In the genomic region with DNA sequence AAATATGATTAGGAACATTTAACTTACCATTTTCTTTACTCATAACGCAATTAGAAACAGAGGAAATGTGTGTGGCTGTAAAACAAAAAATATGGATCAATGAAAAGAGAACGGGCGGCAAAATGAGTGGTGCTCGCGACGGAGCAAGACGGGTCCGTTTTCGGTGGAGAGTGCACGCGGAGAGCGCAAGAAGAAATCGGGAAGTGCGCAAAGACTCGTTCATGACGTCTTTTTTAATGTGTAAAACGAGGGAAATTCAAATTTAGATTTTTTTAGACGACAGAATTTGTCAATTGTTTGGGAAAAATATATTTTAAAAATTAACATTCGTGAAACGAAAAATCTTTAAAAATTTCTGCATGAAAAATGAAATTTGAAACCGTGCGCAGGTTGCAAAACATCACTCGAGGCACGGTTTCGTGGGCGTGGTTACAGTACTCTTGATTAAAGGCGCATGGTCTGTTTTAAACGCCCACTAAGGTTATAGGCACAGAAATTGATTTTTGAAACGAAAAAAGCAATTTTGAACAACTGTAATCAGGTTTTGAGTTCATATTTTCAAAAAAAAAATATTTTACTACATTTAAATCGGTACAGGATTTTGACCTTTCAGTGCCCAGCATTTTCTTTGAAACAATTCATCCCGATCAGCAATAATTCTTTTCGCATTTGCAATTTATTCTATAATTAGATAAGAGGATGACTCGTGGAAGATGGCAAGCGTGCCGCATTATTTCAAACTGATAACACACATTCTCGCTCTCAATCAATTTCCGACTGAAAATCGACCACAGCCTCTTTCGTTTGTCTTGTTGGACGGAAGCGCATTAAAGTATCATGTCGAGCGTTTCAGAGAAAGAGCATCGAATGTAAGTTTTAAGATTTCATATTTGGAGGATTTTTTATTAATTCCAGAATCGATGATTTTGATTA, we compare ENCODE assay signal across 3 worm cellular contexts.
A peak's percentile ranks its signal among the peaks of the same experiment; 100 is the strongest.
TF ChIP-seq lines count a peak whose summit lies in the region.

Gene szy-20 (minus strand): TSS at position 83 of the 933 bp plus-strand sequence.
Gene C18E9.5 (plus strand): TSS at position 730 of the 933 bp plus-strand sequence.

TF ChIP-seq in whole organism, L1 larva, 84 proteins besides CTCF, POLR2A, EP300 and RAD21 (continued from another document and continues in another):
- peak; percentile 66 for TF ChIP-seq pax-3 (tag; optimal IDR thresholded peaks at IDR 0.05; lab: Kevin White, UChicago)
- TF ChIP-seq skn-1 (tag; optimal IDR thresholded peaks at IDR 0.05; lab: Kevin White, UChicago), result peak; percentile 47
- TF ChIP-seq ceh-88 (GFP tag; IDR thresholded peaks at IDR 0.05; lab: Robert Waterston, UW), result peak; percentile 77
- TF ChIP-seq hpl-2 (GFP tag; optimal IDR thresholded peaks at IDR 0.05; lab: Kevin White, UChicago), result peak; percentile 20
- peak; percentile 58 for TF ChIP-seq elt-2 (tag; optimal IDR thresholded peaks at IDR 0.05; lab: Kevin White, UChicago)
- peak; percentile 93 for TF ChIP-seq nhr-47 (tag; optimal IDR thresholded peaks at IDR 0.05; lab: Kevin White, UChicago)
- TF ChIP-seq nhr-71 (tag; optimal IDR thresholded peaks at IDR 0.05; lab: Kevin White, UChicago), result peak; percentile 93
- TF ChIP-seq egl-27 (tag; optimal IDR thresholded peaks at IDR 0.05; lab: Kevin White, UChicago), result no peak
- TF ChIP-seq lin-15B (tag; optimal IDR thresholded peaks at IDR 0.05; lab: Kevin White, UChicago), result peak; percentile 72
- no peak for TF ChIP-seq Y116A8C.19 (tag; optimal IDR thresholded peaks at IDR 0.05; lab: Kevin White, UChicago; ENCODE audit: borderline replicate concordance)
- no peak for TF ChIP-seq nhr-84 (tag; optimal IDR thresholded peaks at IDR 0.05; lab: Kevin White, UChicago)
- no peak for TF ChIP-seq hlh-4 (tag; optimal IDR thresholded peaks at IDR 0.05; lab: Kevin White, UChicago)
- TF ChIP-seq xbp-1 (tag; optimal IDR thresholded peaks at IDR 0.05; lab: Kevin White, UChicago), result peak; percentile 84
- peak; percentile 70 for TF ChIP-seq F16B12.6 (tag; optimal IDR thresholded peaks at IDR 0.05; lab: Kevin White, UChicago)
- peak; percentile 54 for TF ChIP-seq nhr-77 (tag; optimal IDR thresholded peaks at IDR 0.05; lab: Kevin White, UChicago)
- peak; percentile 14 for TF ChIP-seq ztf-4 (tag; optimal IDR thresholded peaks at IDR 0.05; lab: Kevin White, UChicago)
- TF ChIP-seq nhr-19 (GFP tag; conservative IDR thresholded peaks at IDR 0.05; lab: Robert Waterston, UW), result peak; percentile 88
- peak in 2 of 6 experiments; percentile 2 to 46 for TF ChIP-seq elt-3 (tag; optimal IDR thresholded peaks at IDR 0.05; lab: Kevin White, UChicago)
- no peak for TF ChIP-seq ceh-63 (GFP tag; optimal IDR thresholded peaks at IDR 0.05; lab: Kevin White, UChicago)
- peak; percentile 82 for TF ChIP-seq lin-13 (GFP tag; optimal IDR thresholded peaks at IDR 0.05; lab: Kevin White, UChicago)
- no peak for TF ChIP-seq ets-5 (GFP tag; IDR thresholded peaks at IDR 0.05; lab: Robert Waterston, UW)
- TF ChIP-seq nhr-85 (tag; lab: Kevin White, UChicago), result peak; percentile 88
- peak; percentile 62; the same call in 1 of the 2 replicates for TF ChIP-seq mab-9 (GFP tag; IDR thresholded peaks at IDR 0.05; lab: Robert Waterston, UW)
- peak; percentile 36 for TF ChIP-seq lir-3 (tag; optimal IDR thresholded peaks at IDR 0.05; lab: Kevin White, UChicago; ENCODE audit: poor library complexity)
- TF ChIP-seq hlh-17 (GFP tag; optimal IDR thresholded peaks at IDR 0.05; lab: Kevin White, UChicago; ENCODE audit: borderline replicate concordance), result no peak
- no peak for TF ChIP-seq mef-2 (tag; optimal IDR thresholded peaks at IDR 0.05; lab: Kevin White, UChicago)
- peak; percentile 89 for TF ChIP-seq snu-23 (GFP tag; optimal IDR thresholded peaks at IDR 0.05; lab: Kevin White, UChicago)
- TF ChIP-seq nhr-90 (tag; optimal IDR thresholded peaks at IDR 0.05; lab: Kevin White, UChicago; ENCODE audit: poor library complexity), result peak; percentile 80
- peak; percentile 75 for TF ChIP-seq C04F5.9 (tag; optimal IDR thresholded peaks at IDR 0.05; lab: Kevin White, UChicago)
- peak; percentile 87 for TF ChIP-seq unc-86 (tag; optimal IDR thresholded peaks at IDR 0.05; lab: Kevin White, UChicago)
- TF ChIP-seq aha-1 (tag; optimal IDR thresholded peaks at IDR 0.05; lab: Kevin White, UChicago), result no peak
- TF ChIP-seq isw-1 (GFP tag; IDR thresholded peaks at IDR 0.05; lab: Robert Waterston, UW), result peak; percentile 87
- no peak for TF ChIP-seq alr-1 (tag; optimal IDR thresholded peaks at IDR 0.05; lab: Kevin White, UChicago; ENCODE audit: borderline replicate concordance)
- TF ChIP-seq ceh-82 (tag; optimal IDR thresholded peaks at IDR 0.05; lab: Kevin White, UChicago), result peak; percentile 76 to 92 (median 80)
- no peak for TF ChIP-seq nhr-12 (tag; optimal IDR thresholded peaks at IDR 0.05; lab: Kevin White, UChicago)
- TF ChIP-seq nhr-20 (tag; optimal IDR thresholded peaks at IDR 0.05; lab: Kevin White, UChicago), result peak; percentile 87
- peak; percentile 92 for TF ChIP-seq dsc-1 (tag; optimal IDR thresholded peaks at IDR 0.05; lab: Kevin White, UChicago)
- no peak for TF ChIP-seq ama-1 (optimal IDR thresholded peaks at IDR 0.05; lab: Kevin White, UChicago)

TF ChIP-seq in whole organism, L3 larva, 47 proteins besides CTCF, POLR2A, EP300 and RAD21 (continued from another document):
- TF ChIP-seq aly-2 (tag; optimal IDR thresholded peaks at IDR 0.05; lab: Kevin White, UChicago) (no peak), nhr-25 (tag; optimal IDR thresholded peaks at IDR 0.05; lab: Kevin White, UChicago) (peak; percentile 27), nhr-11 (tag; optimal IDR thresholded peaks at IDR 0.05; lab: Kevin White, UChicago) (no peak), fkh-10 (GFP tag; optimal IDR thresholded peaks at IDR 0.05; lab: Kevin White, UChicago) (peak; percentile 52), nhr-43 (tag; optimal IDR thresholded peaks at IDR 0.05; lab: Kevin White, UChicago; ENCODE audit: poor library complexity, severe bottlenecking) (peak; percentile 65), fkh-2 (tag; optimal IDR thresholded peaks at IDR 0.05; lab: Kevin White, UChicago) (no peak), ztf-4 (tag; optimal IDR thresholded peaks at IDR 0.05; lab: Kevin White, UChicago) (no peak), ZK546.5 (tag; optimal IDR thresholded peaks at IDR 0.05; lab: Kevin White, UChicago) (no peak), lsy-12 (tag; optimal IDR thresholded peaks at IDR 0.05; lab: Kevin White, UChicago) (peak; percentile 57), R02D3.7 (tag; optimal IDR thresholded peaks at IDR 0.05; lab: Kevin White, UChicago) (peak; percentile 82), nhr-23 (tag; optimal IDR thresholded peaks at IDR 0.05; lab: Kevin White, UChicago) (peak; percentile 71), ceh-16 (tag; optimal IDR thresholded peaks at IDR 0.05; lab: Kevin White, UChicago) (no peak), pha-4 (tag; optimal IDR thresholded peaks at IDR 0.05; lab: Kevin White, UChicago) (peak; percentile 78), ztf-11 (tag; optimal IDR thresholded peaks at IDR 0.05; lab: Kevin White, UChicago) (no peak), ceh-28 (tag; optimal IDR thresholded peaks at IDR 0.05; lab: Kevin White, UChicago) (peak; percentile 60), ceh-82 (tag; optimal IDR thresholded peaks at IDR 0.05; lab: Kevin White, UChicago) (peak; percentile 52), mml-1 (tag; optimal IDR thresholded peaks at IDR 0.05; lab: Kevin White, UChicago) (no peak), nhr-237 (tag; optimal IDR thresholded peaks at IDR 0.05; lab: Kevin White, UChicago) (no peak), skn-1 (tag; optimal IDR thresholded peaks at IDR 0.05; lab: Kevin White, UChicago) (peak; percentile 18), eor-1 (tag; optimal IDR thresholded peaks at IDR 0.05; lab: Kevin White, UChicago) (no peak), daf-12 (tag; optimal IDR thresholded peaks at IDR 0.05; lab: Kevin White, UChicago) (no peak), jun-1 (tag; optimal IDR thresholded peaks at IDR 0.05; lab: Kevin White, UChicago) (peak; percentile 71), snpc-4 (tag; optimal IDR thresholded peaks at IDR 0.05; lab: Kevin White, UChicago) (peak; percentile 59), tbx-2 (tag; optimal IDR thresholded peaks at IDR 0.05; lab: Kevin White, UChicago) (peak; percentile 64), nhr-77 (tag; optimal IDR thresholded peaks at IDR 0.05; lab: Kevin White, UChicago) (peak; percentile 33), elt-2 (tag; optimal IDR thresholded peaks at IDR 0.05; lab: Kevin White, UChicago) (peak; percentile 76)

TF ChIP-seq in whole organism, young adult, 124 proteins besides CTCF, POLR2A, EP300 and RAD21 (continued from another document and continues in another):
- no peak for TF ChIP-seq nfya-1 (tag; optimal IDR thresholded peaks at IDR 0.05; lab: Kevin White, UChicago; ENCODE audit: borderline replicate concordance, insufficient read depth)
- no peak for TF ChIP-seq ztf-6 (GFP tag; IDR thresholded peaks at IDR 0.05; lab: Robert Waterston, UW)
- TF ChIP-seq F22D6.2 (tag; optimal IDR thresholded peaks at IDR 0.05; lab: Kevin White, UChicago), result no peak
- peak; percentile 71 for TF ChIP-seq lin-40 (tag; optimal IDR thresholded peaks at IDR 0.05; lab: Kevin White, UChicago)
- peak; percentile 10 for TF ChIP-seq tbp1 (GFP tag; optimal IDR thresholded peaks at IDR 0.05; lab: Kevin White, UChicago)
- peak; percentile 66 for TF ChIP-seq F33H1.4 (GFP tag; IDR thresholded peaks at IDR 0.05; lab: Robert Waterston, UW)
- TF ChIP-seq ceh-79 (tag; optimal IDR thresholded peaks at IDR 0.05; lab: Kevin White, UChicago), result no peak
- no peak for TF ChIP-seq Y53G8AR.9 (GFP tag; conservative IDR thresholded peaks at IDR 0.05; lab: Robert Waterston, UW)
- TF ChIP-seq ceh-91 (GFP tag; IDR thresholded peaks at IDR 0.05; lab: Robert Waterston, UW), result peak; percentile 58
- no peak for TF ChIP-seq attf-6 (GFP tag; IDR thresholded peaks at IDR 0.05; lab: Robert Waterston, UW)
- peak; percentile 79 for TF ChIP-seq F49E8.2 (tag; optimal IDR thresholded peaks at IDR 0.05; lab: Kevin White, UChicago; ENCODE audit: insufficient read depth)
- TF ChIP-seq unc-130 (GFP tag; optimal IDR thresholded peaks at IDR 0.05; lab: Kevin White, UChicago), result peak; percentile 15
- no peak for TF ChIP-seq aptf-3 (GFP tag; IDR thresholded peaks at IDR 0.05; lab: Robert Waterston, UW)
- no peak for TF ChIP-seq hlh-12 (tag; optimal IDR thresholded peaks at IDR 0.05; lab: Kevin White, UChicago)
- peak; percentile 96 for TF ChIP-seq lsl-1 (GFP tag; optimal IDR thresholded peaks at IDR 0.05; lab: Kevin White, UChicago)
- TF ChIP-seq F10E7.11 (tag; optimal IDR thresholded peaks at IDR 0.05; lab: Kevin White, UChicago), result no peak
- no peak for TF ChIP-seq ztf-25 (GFP tag; IDR thresholded peaks at IDR 0.05; lab: Robert Waterston, UW)
- TF ChIP-seq snpc-3.4 (tag; optimal IDR thresholded peaks at IDR 0.05; lab: Kevin White, UChicago), result peak; percentile 40
- peak; percentile 69; the same call in 1 of the 2 replicates for TF ChIP-seq zfh-2 (GFP tag; conservative IDR thresholded peaks at IDR 0.05; lab: Robert Waterston, UW)
- TF ChIP-seq dox-1 (GFP tag; IDR thresholded peaks at IDR 0.05; lab: Robert Waterston, UW), result peak; percentile 71
- TF ChIP-seq efl-1 (GFP tag; optimal IDR thresholded peaks at IDR 0.05; lab: Kevin White, UChicago), result peak; percentile 62
- TF ChIP-seq F37B4.10 (GFP tag; IDR thresholded peaks at IDR 0.05; lab: Robert Waterston, UW), result no peak
- no peak for TF ChIP-seq akir-1 (GFP tag; optimal IDR thresholded peaks at IDR 0.05; lab: Kevin White, UChicago)
- no peak for TF ChIP-seq Y67H2A.10 (GFP tag; conservative IDR thresholded peaks at IDR 0.05; lab: Robert Waterston, UW)
- no peak for TF ChIP-seq ama-1 (optimal IDR thresholded peaks at IDR 0.05; lab: Kevin White, UChicago)
- TF ChIP-seq ama-1 (GFP tag; optimal IDR thresholded peaks at IDR 0.05; lab: Kevin White, UChicago), result no peak
- no peak for TF ChIP-seq ceh-40 (GFP tag; IDR thresholded peaks at IDR 0.05; lab: Robert Waterston, UW)
- no peak for TF ChIP-seq egl-18 (GFP tag; IDR thresholded peaks at IDR 0.05; lab: Robert Waterston, UW)
- TF ChIP-seq nfya-2 (GFP tag; IDR thresholded peaks at IDR 0.05; lab: Robert Waterston, UW), result no peak
- TF ChIP-seq madf-6 (GFP tag; IDR thresholded peaks at IDR 0.05; lab: Robert Waterston, UW), result peak; percentile 94
- TF ChIP-seq somi-1 (GFP tag; optimal IDR thresholded peaks at IDR 0.05; lab: Kevin White, UChicago), result no peak
- peak; percentile 88 for TF ChIP-seq madf-8 (GFP tag; conservative IDR thresholded peaks at IDR 0.05; lab: Robert Waterston, UW)
- TF ChIP-seq ztf-18 (tag; optimal IDR thresholded peaks at IDR 0.05; lab: Kevin White, UChicago), result peak; percentile 93
- TF ChIP-seq rpc-1 (optimal IDR thresholded peaks at IDR 0.05; lab: Kevin White, UChicago), result no peak
- TF ChIP-seq rpc-1 (tag; optimal IDR thresholded peaks at IDR 0.05; lab: Kevin White, UChicago), result no peak
- peak; percentile 73 for TF ChIP-seq D2030.7 (GFP tag; IDR thresholded peaks at IDR 0.05; lab: Robert Waterston, UW)
- TF ChIP-seq nhr-179 (tag; optimal IDR thresholded peaks at IDR 0.05; lab: Kevin White, UChicago), result no peak
- no peak for TF ChIP-seq madf-10 (tag; optimal IDR thresholded peaks at IDR 0.05; lab: Kevin White, UChicago)
- no peak for TF ChIP-seq nhr-90 (tag; optimal IDR thresholded peaks at IDR 0.05; lab: Kevin White, UChicago)
- TF ChIP-seq ceh-100 (GFP tag; IDR thresholded peaks at IDR 0.05; lab: Robert Waterston, UW), result peak; percentile 51
- no peak for TF ChIP-seq Y53F4B.3 (GFP tag; IDR thresholded peaks at IDR 0.05; lab: Robert Waterston, UW)
- TF ChIP-seq Y56A3A.18 (GFP tag; IDR thresholded peaks at IDR 0.05; lab: Robert Waterston, UW), result no peak
- no peak for TF ChIP-seq C17E4.6 (GFP tag; IDR thresholded peaks at IDR 0.05; lab: Robert Waterston, UW)
- TF ChIP-seq attf-3 (GFP tag; conservative IDR thresholded peaks at IDR 0.05; lab: Robert Waterston, UW), result peak; percentile 75
- no peak for TF ChIP-seq cebp-1 (GFP tag; IDR thresholded peaks at IDR 0.05; lab: Robert Waterston, UW)
- TF ChIP-seq cebp-1 (tag; optimal IDR thresholded peaks at IDR 0.05; lab: Kevin White, UChicago), result peak; percentile 56
- no peak for TF ChIP-seq lag-1 (GFP tag; IDR thresholded peaks at IDR 0.05; lab: Robert Waterston, UW)
- TF ChIP-seq dpff-1 (tag; optimal IDR thresholded peaks at IDR 0.05; lab: Kevin White, UChicago), result no peak
- 0 out of 2 replicates have a peak, but pooled peaks have one; percentile 56 for TF ChIP-seq madf-3 (GFP tag; IDR thresholded peaks at IDR 0.05; lab: Robert Waterston, UW)
- TF ChIP-seq attf-5 (GFP tag; optimal IDR thresholded peaks at IDR 0.05; lab: Kevin White, UChicago), result peak; percentile 67
- no peak for TF ChIP-seq F52B5.7 (tag; optimal IDR thresholded peaks at IDR 0.05; lab: Kevin White, UChicago)
- no peak for TF ChIP-seq zim-3 (tag; optimal IDR thresholded peaks at IDR 0.05; lab: Kevin White, UChicago)
- peak; percentile 23 for TF ChIP-seq repo-1 (tag; optimal IDR thresholded peaks at IDR 0.05; lab: Kevin White, UChicago)
- TF ChIP-seq B0336.3 (GFP tag; IDR thresholded peaks at IDR 0.05; lab: Robert Waterston, UW), result 0 out of 2 replicates have a peak, but pooled peaks have one; percentile 38
- no peak for TF ChIP-seq cebp-2 (GFP tag; IDR thresholded peaks at IDR 0.05; lab: Robert Waterston, UW)
- no peak for TF ChIP-seq chd-7 (tag; optimal IDR thresholded peaks at IDR 0.05; lab: Kevin White, UChicago)
- no peak for TF ChIP-seq nhr-27 (tag; optimal IDR thresholded peaks at IDR 0.05; lab: Kevin White, UChicago)
- peak; percentile 26 for TF ChIP-seq snpc-1.1 (tag; optimal IDR thresholded peaks at IDR 0.05; lab: Kevin White, UChicago; ENCODE audit: insufficient read depth)
- TF ChIP-seq F57C9.4 (tag; optimal IDR thresholded peaks at IDR 0.05; lab: Kevin White, UChicago), result no peak
- no peak for TF ChIP-seq rec-8 (tag; optimal IDR thresholded peaks at IDR 0.05; lab: Kevin White, UChicago)
- TF ChIP-seq nhr-120 (GFP tag; IDR thresholded peaks at IDR 0.05; lab: Robert Waterston, UW), result no peak
- peak; percentile 46 for TF ChIP-seq him-1 (tag; optimal IDR thresholded peaks at IDR 0.05; lab: Kevin White, UChicago)
- peak; percentile 82 for TF ChIP-seq dpl-1 (GFP tag; optimal IDR thresholded peaks at IDR 0.05; lab: Kevin White, UChicago)
- TF ChIP-seq sdz-38 (tag; optimal IDR thresholded peaks at IDR 0.05; lab: Kevin White, UChicago), result no peak
- no peak for TF ChIP-seq B0035.1 (tag; optimal IDR thresholded peaks at IDR 0.05; lab: Kevin White, UChicago)
- no peak for TF ChIP-seq mxl-1 (tag; optimal IDR thresholded peaks at IDR 0.05; lab: Kevin White, UChicago)
